Worm (Caenorhabditis elegans) whole organism, L2 larva: ENCODE measurements around the gene zhit-1.

ENCODE experiments used
- R02D3.7 ChIP-seq: fragments of 150-350 bp; optimal IDR thresholded peaks from 2 replicates; lab custom pipeline; 2014; ENCODE audit warnings: missing biosample characterization, missing genetic modification characterization
- Y55F3AM.14 ChIP-seq: fragments of 200-800 bp; sonication (Bioruptor generic); optimal IDR thresholded peaks from 2 replicates; lab custom pipeline; 2018; ENCODE audit warnings: mild to moderate bottlenecking, missing genetic modification characterization, missing compliant biosample characterization
- ZK546.5 ChIP-seq: sonication (generic microtip); optimal IDR thresholded peaks from 2 replicates; lab custom pipeline; 2017; ENCODE audit warnings: missing biosample characterization, missing genetic modification characterization
- alr-1 ChIP-seq: fragments of 150-350 bp; optimal IDR thresholded peaks from 2 replicates; lab custom pipeline; 2014; ENCODE audit warnings: missing biosample characterization, missing genetic modification characterization
- aly-2 ChIP-seq: fragments of 150-350 bp; optimal IDR thresholded peaks from 2 replicates; lab custom pipeline; 2014; ENCODE audit warnings: missing biosample characterization, missing genetic modification characterization
- ama-1 ChIP-seq: fragments of 150-350 bp; optimal IDR thresholded peaks from 2 replicates; lab custom pipeline; 2018; ENCODE audit warnings: inconsistent platforms
- blmp-1 ChIP-seq: sonication (generic microtip); optimal IDR thresholded peaks from 2 replicates; lab custom pipeline; 2017; ENCODE audit warnings: missing genetic modification characterization, mild to moderate bottlenecking, missing compliant biosample characterization, antibody characterized with exemption, moderate library complexity; ENCODE audit not compliant: insufficient read depth
- ceh-82 ChIP-seq: fragments of 150-350 bp; optimal IDR thresholded peaks from 2 replicates; lab custom pipeline; 2014; ENCODE audit warnings: missing biosample characterization, missing genetic modification characterization
- egl-27 ChIP-seq: sonication (generic microtip); optimal IDR thresholded peaks from 3 replicates; lab custom pipeline; 2017; ENCODE audit warnings: missing biosample characterization, missing genetic modification reagents, missing genetic modification characterization
- elt-1 ChIP-seq: fragments of 150-350 bp; optimal IDR thresholded peaks from 2 replicates; lab custom pipeline; 2014; ENCODE audit warnings: missing biosample characterization, missing genetic modification characterization
- elt-3 ChIP-seq: sonication (generic microtip); optimal IDR thresholded peaks from 2 replicates; lab custom pipeline; 2017; ENCODE audit warnings: missing biosample characterization, missing genetic modification characterization
- fos-1 ChIP-seq: fragments of 150-350 bp; optimal IDR thresholded peaks from 2 replicates; lab custom pipeline; 2014; ENCODE audit warnings: missing biosample characterization, missing genetic modification characterization
- gmeb-1 ChIP-seq: fragments of 150-350 bp; optimal IDR thresholded peaks from 2 replicates; lab custom pipeline; 2014; ENCODE audit warnings: missing biosample characterization, missing genetic modification characterization
- lin-11 ChIP-seq: fragments of 150-350 bp; sonication (generic microtip); optimal IDR thresholded peaks from 2 replicates; lab custom pipeline; 2014; ENCODE audit warnings: missing biosample characterization, missing genetic modification characterization, inconsistent platforms, mixed read lengths
- lin-13 ChIP-seq: fragments of 150-350 bp; optimal IDR thresholded peaks from 2 replicates; lab custom pipeline; 2014; ENCODE audit warnings: missing biosample characterization, missing genetic modification reagents, missing genetic modification characterization
- lin-39 ChIP-seq: fragments of 150-350 bp; optimal IDR thresholded peaks from 2 replicates; lab custom pipeline; 2014; ENCODE audit warnings: missing biosample characterization, missing genetic modification reagents, missing genetic modification characterization
- lsy-2 ChIP-seq, 2 experiments: fragments of 150-350 bp in 1 of 2; sonication (generic microtip) in 1 of 2; optimal IDR thresholded peaks; 2 replicates each; lab custom pipeline; 2014 to 2017; ENCODE audit warnings: missing biosample characterization in 2 of 2, missing genetic modification characterization in 2 of 2
- mab-5 ChIP-seq: fragments of 150-350 bp; optimal IDR thresholded peaks from 2 replicates; lab custom pipeline; 2014; ENCODE audit warnings: missing biosample characterization, missing genetic modification characterization
- mdl-1 ChIP-seq, 2 experiments: fragments of 150-350 bp in 1 of 2; sonication (generic microtip) in 1 of 2; optimal IDR thresholded peaks; 2 replicates each; lab custom pipeline; 2017; ENCODE audit warnings: missing biosample characterization in 2 of 2, missing genetic modification characterization in 2 of 2
- nhr-10 ChIP-seq: sonication (generic microtip); optimal IDR thresholded peaks from 2 replicates; lab custom pipeline; 2017; ENCODE audit warnings: missing biosample characterization, missing genetic modification characterization
- nhr-11 ChIP-seq: fragments of 150-350 bp; optimal IDR thresholded peaks from 2 replicates; lab custom pipeline; 2014; ENCODE audit warnings: missing biosample characterization, missing genetic modification characterization
- nhr-12 ChIP-seq: fragments of 150-350 bp; optimal IDR thresholded peaks from 2 replicates; lab custom pipeline; 2014; ENCODE audit warnings: missing biosample characterization, missing genetic modification characterization
- nhr-129 ChIP-seq: fragments of 150-350 bp; optimal IDR thresholded peaks from 2 replicates; lab custom pipeline; 2014; ENCODE audit warnings: missing biosample characterization, missing genetic modification characterization
- nhr-25 ChIP-seq: fragments of 150-350 bp; sonication (generic microtip); optimal IDR thresholded peaks from 3 replicates; lab custom pipeline; 2014; ENCODE audit warnings: missing biosample characterization, missing genetic modification characterization
- nhr-77 ChIP-seq: fragments of 150-350 bp; optimal IDR thresholded peaks from 2 replicates; lab custom pipeline; 2014; ENCODE audit warnings: missing biosample characterization, missing genetic modification characterization
- peb-1 ChIP-seq: fragments of 150-350 bp; optimal IDR thresholded peaks from 2 replicates; lab custom pipeline; 2014; ENCODE audit warnings: missing biosample characterization, missing genetic modification characterization
- sem-4 ChIP-seq: fragments of 150-350 bp; optimal IDR thresholded peaks from 2 replicates; lab custom pipeline; 2014; ENCODE audit warnings: missing biosample characterization, missing genetic modification reagents, missing genetic modification characterization
- sma-3 ChIP-seq: sonication (generic microtip); optimal IDR thresholded peaks from 2 replicates; lab custom pipeline; 2016; ENCODE audit warnings: missing genetic modification reagents, missing genetic modification characterization, missing compliant biosample characterization
- snpc-4 ChIP-seq: fragments of 150-350 bp; optimal IDR thresholded peaks from 2 replicates; lab custom pipeline; 2014; ENCODE audit warnings: missing biosample characterization, missing genetic modification characterization
- unc-39 ChIP-seq: fragments of 150-350 bp; optimal IDR thresholded peaks from 2 replicates; lab custom pipeline; 2014; ENCODE audit warnings: missing biosample characterization, missing genetic modification characterization
- unc-55 ChIP-seq: fragments of 150-350 bp; sonication (generic microtip); optimal IDR thresholded peaks from 3 replicates; lab custom pipeline; 2014; ENCODE audit warnings: missing biosample characterization, missing genetic modification reagents, missing genetic modification characterization
- unc-62 ChIP-seq: fragments of 150-350 bp; optimal IDR thresholded peaks from 2 replicates; lab custom pipeline; 2014; ENCODE audit warnings: missing biosample characterization, missing genetic modification reagents, missing genetic modification characterization
- ztf-1 ChIP-seq: fragments of 200-800 bp; sonication (Bioruptor generic); conservative IDR thresholded peaks from 2 replicates; pipeline ENCODE4 v1.3.6; 2022; ENCODE audit warnings: missing genetic modification characterization, missing compliant biosample characterization
- ztf-4 ChIP-seq: fragments of 150-350 bp; optimal IDR thresholded peaks from 2 replicates; lab custom pipeline; 2014; ENCODE audit warnings: missing biosample characterization, missing genetic modification characterization

Gene zhit-1

DNA sequence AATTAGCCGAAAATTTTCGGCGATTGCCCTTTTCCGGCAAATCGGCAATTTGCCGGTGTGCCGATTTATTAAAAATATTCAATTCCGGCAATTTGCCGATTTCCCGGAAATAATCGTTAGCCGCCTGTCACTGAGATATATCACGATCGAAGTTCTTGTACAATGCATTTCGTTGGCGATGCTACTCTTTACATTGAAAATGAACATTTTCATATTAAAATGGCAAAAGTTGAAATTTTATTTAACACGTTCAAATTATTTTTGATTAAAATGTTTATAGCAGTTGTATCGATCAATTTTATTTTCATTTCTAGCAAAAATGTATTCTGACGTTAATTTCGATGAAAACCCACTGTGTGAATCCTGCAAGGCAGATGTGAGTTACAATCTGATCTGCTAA is 18.4 kb upstream of the zhit-1 start, which contains the start of gene M03E7.3:
Gene M03E7.3 (plus strand): TSS at position 301 of the 400 bp plus-strand sequence.
- TF ChIP-seq R02D3.7 (no peak), ZK546.5 (tag; lab: Kevin White, UChicago) (no peak), mdl-1 (tag; optimal IDR thresholded peaks at IDR 0.05; lab: Kevin White, UChicago) (no peak), elt-3 (no peak), mab-5 (no peak), ceh-82 (tag; lab: Kevin White, UChicago) (no peak)

DNA sequence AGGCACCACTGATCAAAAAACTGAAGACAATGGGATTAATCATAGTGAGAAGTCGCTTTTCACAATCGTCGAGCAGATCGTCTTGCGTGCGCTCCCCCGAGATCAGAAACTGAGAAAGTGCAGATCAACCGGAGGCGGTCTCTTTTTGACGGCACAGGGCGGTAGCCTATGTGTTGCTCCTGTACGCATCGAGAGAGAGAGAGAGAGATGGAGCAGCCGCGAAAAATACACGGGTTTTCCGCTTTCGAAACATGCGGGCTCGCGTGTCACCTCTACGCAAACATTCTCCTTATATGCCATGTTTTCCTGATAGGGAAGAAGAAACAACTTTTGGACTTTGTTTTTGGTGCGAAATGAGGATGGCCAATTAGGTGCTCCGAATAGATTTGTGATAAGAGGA is 16.8 kb upstream of the zhit-1 start, which contains the start of gene lrpc-1:
Gene lrpc-1 (minus strand): TSS at position 101 of the 400 bp plus-strand sequence.
- no peak for TF ChIP-seq sem-4 (tag; lab: Kevin White, UChicago)
- no peak for TF ChIP-seq gmeb-1
- no peak for TF ChIP-seq fos-1 (tag; lab: Kevin White, UChicago)
- TF ChIP-seq lin-13 (GFP tag; lab: Kevin White, UChicago): no peak
- TF ChIP-seq unc-55 (GFP tag; lab: Kevin White, UChicago): no peak
- no peak for TF ChIP-seq ama-1 (lab: Kevin White, UChicago)
- TF ChIP-seq nhr-10 (tag; lab: Kevin White, UChicago): no peak
- no peak for TF ChIP-seq elt-1 (tag; lab: Kevin White, UChicago)
- TF ChIP-seq aly-2 (tag; lab: Kevin White, UChicago): no peak
- no peak for TF ChIP-seq unc-62 (GFP tag; lab: Kevin White, UChicago)
- TF ChIP-seq R02D3.7: no peak
- TF ChIP-seq unc-39: no peak
- no peak for TF ChIP-seq alr-1 (tag; lab: Kevin White, UChicago)
- no peak for TF ChIP-seq lsy-2 (tag; optimal IDR thresholded peaks at IDR 0.05; lab: Kevin White, UChicago)
- no peak for TF ChIP-seq ceh-82 (tag; lab: Kevin White, UChicago)
- TF ChIP-seq ztf-1 (GFP tag; lab: Robert Waterston, UW): no peak
- TF ChIP-seq, all 48 proteins: peak for 0

DNA sequence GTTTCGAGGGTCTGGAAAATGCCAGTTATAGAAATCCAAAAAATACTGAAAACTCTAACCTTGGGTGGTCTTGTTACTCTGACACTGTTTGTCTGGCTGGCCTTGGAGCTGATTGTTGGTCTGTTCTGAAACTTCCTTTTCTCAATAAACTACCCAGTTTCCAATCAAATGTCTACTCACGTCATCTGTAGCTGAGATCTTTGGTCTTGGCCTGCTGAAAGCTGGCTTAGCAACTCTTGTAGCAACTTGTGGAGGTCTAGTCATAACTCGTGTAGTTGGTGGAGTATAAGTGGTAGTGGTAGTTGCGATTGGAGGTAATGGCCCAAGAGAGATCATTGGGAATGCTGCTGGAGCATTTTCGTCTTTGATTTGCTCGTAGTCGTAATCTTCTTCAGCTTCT is 13.8 kb upstream of the zhit-1 start:
- TF ChIP-seq Y55F3AM.14 (GFP tag; lab: Kevin White, UChicago) (no peak), nhr-25 (tag; lab: Kevin White, UChicago) (no peak), nhr-129 (tag; lab: Kevin White, UChicago) (no peak), fos-1 (tag; lab: Kevin White, UChicago) (no peak), nhr-77 (tag; lab: Kevin White, UChicago) (no peak)
- TF ChIP-seq, all 48 proteins: peak for 0

DNA sequence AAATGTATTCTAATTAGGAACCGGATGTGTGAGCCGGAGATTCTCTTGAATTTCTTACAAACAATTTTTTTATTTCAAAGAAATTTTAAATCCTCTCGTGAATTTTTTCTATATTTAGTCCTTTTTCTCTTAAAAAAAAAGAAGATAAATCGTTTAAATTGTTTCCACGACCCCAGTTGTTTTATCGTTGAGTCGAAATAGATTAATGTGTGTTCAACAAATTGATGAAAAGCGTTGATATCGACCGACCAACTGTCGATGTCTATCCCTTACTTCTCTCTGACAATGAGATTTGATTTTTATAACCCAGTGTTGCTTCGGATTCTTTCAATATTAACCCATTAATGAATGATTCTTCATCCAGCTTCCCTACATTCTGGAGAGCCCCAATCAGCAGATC is 9.9 kb upstream of the zhit-1 start, which contains the start of gene CD4.1:
Gene CD4.1 (plus strand): TSS at position 301 of the 400 bp plus-strand sequence.
- TF ChIP-seq snpc-4 (tag; lab: Kevin White, UChicago): no peak
- TF ChIP-seq lin-11 (tag; lab: Kevin White, UChicago): no peak
- TF ChIP-seq gmeb-1: no peak
- no peak for TF ChIP-seq nhr-10 (tag; lab: Kevin White, UChicago)
- TF ChIP-seq elt-1 (tag; lab: Kevin White, UChicago): no peak
- TF ChIP-seq mab-5: no peak
- TF ChIP-seq ZK546.5 (tag; lab: Kevin White, UChicago): no peak
- TF ChIP-seq lin-13 (GFP tag; lab: Kevin White, UChicago): no peak
- TF ChIP-seq, all 48 proteins: peak for 0

DNA sequence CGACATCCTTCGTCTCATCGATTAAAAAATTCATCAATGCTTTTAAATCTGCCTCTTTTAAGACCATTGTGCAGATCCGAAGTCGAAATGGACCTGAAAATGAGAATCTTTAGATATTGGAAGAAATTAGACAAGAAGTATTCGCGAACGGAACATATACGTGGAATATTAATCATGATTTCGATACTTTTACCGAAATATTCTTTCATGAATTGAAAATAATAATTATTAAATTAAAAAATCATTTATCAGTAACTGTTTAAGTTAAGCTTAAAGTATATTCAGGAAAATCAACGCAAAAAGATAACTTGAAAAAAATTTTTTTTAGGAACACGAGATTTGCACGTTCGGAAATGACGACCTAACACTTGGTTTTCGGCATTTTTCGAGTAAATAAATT is 4.9 kb upstream of the zhit-1 start, which contains the start of gene CD4.8:
Gene CD4.8 (minus strand): TSS at position 101 of the 400 bp plus-strand sequence.
- TF ChIP-seq Y55F3AM.14 (GFP tag; lab: Kevin White, UChicago) (no peak), ztf-1 (GFP tag; lab: Robert Waterston, UW) (no peak), ZK546.5 (tag; lab: Kevin White, UChicago) (no peak), ama-1 (lab: Kevin White, UChicago) (no peak), lin-11 (tag; lab: Kevin White, UChicago) (no peak), lin-13 (GFP tag; lab: Kevin White, UChicago) (no peak), gmeb-1 (no peak), nhr-77 (tag; lab: Kevin White, UChicago) (no peak), peb-1 (tag; lab: Kevin White, UChicago) (no peak), mdl-1 (tag; optimal IDR thresholded peaks at IDR 0.05; lab: Kevin White, UChicago) (no peak), sma-3 (GFP tag; lab: Kevin White, UChicago) (no peak), fos-1 (tag; lab: Kevin White, UChicago) (no peak)
- TF ChIP-seq, all 48 proteins: peak for 0

DNA sequence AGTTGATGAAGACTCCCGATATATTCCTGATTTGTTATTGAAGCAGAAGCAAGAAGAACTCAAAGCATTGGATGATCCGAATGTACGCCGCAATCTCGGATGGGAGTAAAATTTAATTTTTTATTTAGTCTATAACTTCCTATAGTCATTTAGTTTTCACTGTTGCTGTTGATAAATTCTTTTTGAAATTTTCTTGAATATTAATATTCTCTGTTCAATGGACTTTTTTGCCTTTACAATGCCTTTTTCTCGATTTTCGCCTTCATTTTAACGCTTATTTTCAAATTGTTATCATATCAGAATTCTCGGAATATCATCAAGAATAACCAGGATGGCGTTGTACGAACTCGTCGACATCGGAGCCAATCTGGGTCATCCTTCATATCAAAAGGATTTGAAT is 2.0 kb downstream of the zhit-1 start, which contains the start of gene crn-2:
Gene crn-2 (plus strand): TSS at position 301 of the 400 bp plus-strand sequence.
- no peak for TF ChIP-seq blmp-1 (tag; lab: Kevin White, UChicago)
- TF ChIP-seq snpc-4 (tag; lab: Kevin White, UChicago): no peak
- no peak for TF ChIP-seq lin-39 (tag; lab: Kevin White, UChicago)
- no peak for TF ChIP-seq R02D3.7
- TF ChIP-seq mab-5: no peak
- TF ChIP-seq sem-4 (tag; lab: Kevin White, UChicago): no peak
- no peak for TF ChIP-seq unc-62 (GFP tag; lab: Kevin White, UChicago)
- TF ChIP-seq nhr-11: no peak
- TF ChIP-seq nhr-129 (tag; lab: Kevin White, UChicago): no peak
- no peak for TF ChIP-seq ceh-82 (tag; lab: Kevin White, UChicago)
- TF ChIP-seq Y55F3AM.14 (GFP tag; lab: Kevin White, UChicago): no peak
- no peak for TF ChIP-seq gmeb-1
- TF ChIP-seq lin-13 (GFP tag; lab: Kevin White, UChicago): no peak
- TF ChIP-seq elt-3: no peak
- TF ChIP-seq ztf-4 (tag; lab: Kevin White, UChicago): no peak
- no peak for TF ChIP-seq unc-39
- TF ChIP-seq nhr-12: no peak
- TF ChIP-seq lin-11 (tag; lab: Kevin White, UChicago): no peak
- TF ChIP-seq nhr-25 (tag; lab: Kevin White, UChicago): no peak
- TF ChIP-seq egl-27 (tag; lab: Kevin White, UChicago): no peak
- TF ChIP-seq, all 48 proteins: peak for 0
